Worm (Caenorhabditis elegans) whole organism, mixed stage, embryonic: ENCODE measurements around the gene cand-1.

Experiments used
- M03D4.4 ChIP-seq: sonication (generic microtip); optimal IDR thresholded peaks from 2 replicates; lab custom pipeline; 2017; ENCODE audit warnings: mild to moderate bottlenecking, missing genetic modification characterization, missing compliant biosample characterization
- bed-3 ChIP-seq: fragments of 200-800 bp; sonication (Bioruptor generic); optimal IDR thresholded peaks from 3 replicates; lab custom pipeline; 2018; ENCODE audit warnings: mild to moderate bottlenecking, missing genetic modification characterization, moderate library complexity, missing compliant biosample characterization
- blmp-1 ChIP-seq: fragments of 150-350 bp; optimal IDR thresholded peaks from 2 replicates; lab custom pipeline; 2014; ENCODE audit warnings: missing biosample characterization, missing genetic modification characterization
- ceh-39 ChIP-seq: fragments of 150-350 bp; optimal IDR thresholded peaks from 2 replicates; lab custom pipeline; 2014; ENCODE audit warnings: missing biosample characterization, missing genetic modification characterization
- ceh-43 ChIP-seq: fragments of 200-800 bp; sonication (Bioruptor generic); optimal IDR thresholded peaks from 2 replicates; lab custom pipeline; 2018; ENCODE audit warnings: mild to moderate bottlenecking, missing genetic modification characterization, moderate library complexity, missing compliant biosample characterization
- ceh-83 ChIP-seq: fragments of 200-800 bp; sonication (Bioruptor generic); optimal IDR thresholded peaks from 2 replicates; lab custom pipeline; 2018; ENCODE audit warnings: mild to moderate bottlenecking, missing genetic modification characterization, missing compliant biosample characterization
- ces-1 ChIP-seq: fragments of 150-350 bp; optimal IDR thresholded peaks from 2 replicates; lab custom pipeline; 2014; ENCODE audit warnings: missing biosample characterization, missing genetic modification reagents, missing genetic modification characterization
- cnd-1 ChIP-seq: fragments of 200-800 bp; sonication (Bioruptor generic); optimal IDR thresholded peaks from 2 replicates; lab custom pipeline; 2018; ENCODE audit warnings: mild to moderate bottlenecking, missing genetic modification characterization, missing compliant biosample characterization
- drap-1 ChIP-seq: fragments of 200-800 bp; sonication (Bioruptor generic); optimal IDR thresholded peaks from 3 replicates; lab custom pipeline; 2018; ENCODE audit warnings: mild to moderate bottlenecking, missing genetic modification characterization, missing compliant biosample characterization
- elt-1 ChIP-seq: sonication (generic microtip); optimal IDR thresholded peaks from 2 replicates; lab custom pipeline; 2017; ENCODE audit warnings: missing genetic modification characterization, mild to moderate bottlenecking, missing compliant biosample characterization, antibody characterized with exemption, moderate library complexity, borderline replicate concordance; ENCODE audit not compliant: insufficient read depth
- elt-3 ChIP-seq: fragments of 150-350 bp; optimal IDR thresholded peaks from 2 replicates; lab custom pipeline; 2014; ENCODE audit warnings: missing biosample characterization, missing genetic modification characterization
- flh-1 ChIP-seq: fragments of 200-800 bp; sonication (Bioruptor generic); optimal IDR thresholded peaks from 2 replicates; lab custom pipeline; 2018; ENCODE audit warnings: mild to moderate bottlenecking, missing genetic modification characterization, moderate library complexity, missing compliant biosample characterization
- ham-2 ChIP-seq: fragments of 200-800 bp; sonication (Bioruptor generic); optimal IDR thresholded peaks from 2 replicates; lab custom pipeline; 2018; ENCODE audit warnings: mild to moderate bottlenecking, missing genetic modification characterization, missing compliant biosample characterization
- hlh-1 ChIP-seq: fragments of 150-350 bp; optimal IDR thresholded peaks from 2 replicates; lab custom pipeline; 2014; ENCODE audit warnings: missing biosample characterization, missing genetic modification reagents, missing genetic modification characterization
- lin-13 ChIP-seq: fragments of 150-350 bp; optimal IDR thresholded peaks from 2 replicates; lab custom pipeline; 2014; ENCODE audit warnings: missing biosample characterization, missing genetic modification characterization
- lin-32 ChIP-seq: fragments of 200-800 bp; sonication (Bioruptor generic); optimal IDR thresholded peaks from 2 replicates; lab custom pipeline; 2018; ENCODE audit warnings: mild to moderate bottlenecking, missing genetic modification characterization, missing compliant biosample characterization
- lsy-2 ChIP-seq: fragments of 150-350 bp; optimal IDR thresholded peaks from 2 replicates; lab custom pipeline; 2014; ENCODE audit warnings: missing biosample characterization, missing genetic modification characterization
- mab-5 ChIP-seq: fragments of 150-350 bp; optimal IDR thresholded peaks from 2 replicates; lab custom pipeline; 2014; ENCODE audit warnings: missing biosample characterization, missing genetic modification characterization
- mep-1 ChIP-seq: fragments of 150-350 bp; optimal IDR thresholded peaks from 2 replicates; lab custom pipeline; 2017; ENCODE audit warnings: missing biosample characterization, missing genetic modification reagents, missing genetic modification characterization, inconsistent platforms
- mls-2 ChIP-seq: sonication (generic microtip); optimal IDR thresholded peaks from 2 replicates; lab custom pipeline; 2016; ENCODE audit warnings: mild to moderate bottlenecking, missing genetic modification characterization, moderate library complexity, missing compliant biosample characterization
- nhr-2 ChIP-seq: fragments of 150-350 bp; optimal IDR thresholded peaks from 2 replicates; lab custom pipeline; 2014; ENCODE audit warnings: missing biosample characterization, missing genetic modification characterization
- nhr-28 ChIP-seq: fragments of 150-350 bp; optimal IDR thresholded peaks from 2 replicates; lab custom pipeline; 2014; ENCODE audit warnings: missing biosample characterization, missing genetic modification characterization
- nhr-76 ChIP-seq: sonication (generic microtip); optimal IDR thresholded peaks from 2 replicates; lab custom pipeline; 2017; ENCODE audit warnings: missing biosample characterization, missing genetic modification characterization
- pha-4 ChIP-seq: fragments of 150-350 bp; optimal IDR thresholded peaks from 2 replicates; lab custom pipeline; 2018; ENCODE audit warnings: missing biosample characterization, missing genetic modification reagents, missing genetic modification characterization
- sem-2 ChIP-seq: fragments of 200-800 bp; sonication (Bioruptor generic); optimal IDR thresholded peaks from 2 replicates; lab custom pipeline; 2018; ENCODE audit warnings: mild to moderate bottlenecking, missing genetic modification characterization, missing compliant biosample characterization
- snpc-4 ChIP-seq: fragments of 150-350 bp; optimal IDR thresholded peaks from 2 replicates; lab custom pipeline; 2014; ENCODE audit warnings: missing biosample characterization, missing genetic modification characterization
- sptf-1 ChIP-seq: sonication (generic microtip); optimal IDR thresholded peaks from 2 replicates; lab custom pipeline; 2017; ENCODE audit warnings: mild to moderate bottlenecking, missing genetic modification characterization, moderate library complexity, missing compliant biosample characterization
- tbx-8 ChIP-seq: fragments of 200-800 bp; sonication (Bioruptor generic); optimal IDR thresholded peaks from 2 replicates; lab custom pipeline; 2018; ENCODE audit warnings: mild to moderate bottlenecking, missing genetic modification characterization, moderate library complexity, missing compliant biosample characterization
- unc-120 ChIP-seq: sonication (generic microtip); optimal IDR thresholded peaks from 2 replicates; lab custom pipeline; 2017; ENCODE audit warnings: missing genetic modification characterization, missing compliant biosample characterization; ENCODE audit not compliant: poor library complexity, severe bottlenecking
- unc-39 ChIP-seq: fragments of 150-350 bp; optimal IDR thresholded peaks from 2 replicates; lab custom pipeline; 2014; ENCODE audit warnings: missing biosample characterization, missing genetic modification characterization
- unc-62 ChIP-seq: fragments of 150-350 bp; optimal IDR thresholded peaks from 2 replicates; lab custom pipeline; 2014; ENCODE audit warnings: missing biosample characterization, missing genetic modification reagents, missing genetic modification characterization
- zip-8 ChIP-seq: fragments of 150-350 bp; optimal IDR thresholded peaks from 2 replicates; lab custom pipeline; 2014; ENCODE audit warnings: missing biosample characterization, missing genetic modification characterization
- ztf-11 ChIP-seq: fragments of 150-350 bp; optimal IDR thresholded peaks from 2 replicates; lab custom pipeline; 2014; ENCODE audit warnings: missing biosample characterization, missing genetic modification characterization

cand-1 gene

DNA sequence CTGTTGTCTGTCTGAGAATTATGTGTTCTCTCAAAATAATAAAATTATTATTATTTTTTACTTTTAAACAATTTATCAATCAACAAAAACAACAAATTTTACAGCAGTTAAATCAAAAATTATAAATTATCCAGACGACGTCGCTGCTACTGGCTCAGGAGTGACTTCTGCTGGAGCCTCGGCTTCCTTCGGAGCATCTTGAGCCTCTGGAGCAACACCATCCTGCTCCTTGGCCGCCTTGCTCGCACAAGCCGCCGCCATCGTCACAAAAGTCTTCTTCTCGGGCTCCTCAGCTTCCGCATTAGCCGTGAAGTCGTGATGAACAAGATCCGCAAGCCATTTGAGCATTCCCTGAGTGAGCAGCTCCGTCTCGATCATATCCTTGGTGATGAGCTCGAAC, 10.0 kb upstream of the cand-1 start:
- TF ChIP-seq nhr-76 (tag; lab: Kevin White, UChicago) (no peak), cnd-1 (tag; lab: Kevin White, UChicago) (no peak), bed-3 (GFP tag; lab: Kevin White, UChicago) (no peak)
- TF ChIP-seq, all 35 proteins: peak for 0

DNA sequence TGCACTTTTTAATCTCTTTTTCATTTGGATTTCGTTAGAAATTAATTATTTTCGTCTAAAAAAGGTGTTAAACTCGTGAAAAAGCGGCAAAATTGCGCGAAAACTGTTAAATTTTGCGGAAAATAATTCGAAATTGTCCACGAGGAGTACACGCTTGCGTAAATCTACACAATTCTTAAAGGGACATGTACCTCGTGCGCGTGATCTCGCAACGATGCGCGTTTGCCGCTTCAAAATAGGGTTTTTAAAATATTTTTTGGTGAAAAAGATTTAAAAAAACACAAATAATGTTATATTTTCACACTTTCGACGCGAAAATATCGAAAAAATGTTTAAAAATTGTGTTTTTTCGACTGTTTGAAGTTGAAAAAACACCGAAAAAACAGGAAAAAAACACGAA, 9.4 kb upstream of the cand-1 start:
- TF ChIP-seq ztf-11 (tag; lab: Kevin White, UChicago) = no peak
- no peak for TF ChIP-seq drap-1 (GFP tag; lab: Kevin White, UChicago)
- TF ChIP-seq hlh-1 = no peak
- no peak for TF ChIP-seq ham-2
- TF ChIP-seq ceh-39 = no peak
- no peak for TF ChIP-seq mab-5 (tag; lab: Kevin White, UChicago)
- no peak for TF ChIP-seq blmp-1 (tag; lab: Kevin White, UChicago)
- no peak for TF ChIP-seq unc-62 (GFP tag; lab: Kevin White, UChicago)
- TF ChIP-seq sem-2 = no peak
- TF ChIP-seq nhr-76 (tag; lab: Kevin White, UChicago) = no peak
- TF ChIP-seq flh-1 (GFP tag; lab: Kevin White, UChicago) = no peak
- TF ChIP-seq, all 35 proteins: peak for 0

- TF ChIP-seq M03D4.4 (tag; lab: Kevin White, UChicago) = no peak
- TF ChIP-seq lin-13 = no peak
- TF ChIP-seq zip-8 = no peak
- TF ChIP-seq unc-120 (tag; lab: Kevin White, UChicago) = no peak
- no peak for TF ChIP-seq unc-62 (GFP tag; lab: Kevin White, UChicago)
Measured at ce11 chrV:16794079-16794478, 8.6 kb upstream of the cand-1 start.

DNA sequence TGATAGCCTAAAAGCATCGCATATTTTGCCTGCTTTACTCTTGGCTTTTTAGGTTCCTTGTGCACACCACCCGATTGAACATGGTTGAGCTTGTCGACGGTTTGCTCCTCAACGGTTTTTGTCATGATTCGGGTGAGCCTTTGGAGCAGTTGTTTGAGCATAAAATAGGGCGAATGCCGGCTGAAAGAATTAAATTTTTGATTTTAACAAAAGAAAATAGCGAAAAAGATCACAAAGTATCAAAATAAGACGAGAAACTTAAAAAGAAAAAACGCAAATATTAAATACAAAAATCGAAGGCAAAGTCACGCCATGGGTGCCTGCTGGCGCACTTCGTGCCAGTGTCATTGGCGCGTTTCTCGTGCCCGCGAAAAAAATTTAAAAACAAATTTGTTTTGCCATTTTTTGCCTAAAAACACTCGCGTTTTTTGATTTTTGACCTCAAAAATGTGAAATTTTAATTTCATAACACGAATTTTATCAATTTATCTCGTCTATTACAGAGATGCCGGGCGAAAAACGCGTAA, 7.8 kb upstream of the cand-1 start, which contains the start of the genes ctps-1 and pus-1:
TSS of gene ctps-1 (plus strand) at position 51 of the 527 bp plus-strand sequence.
TSS of gene pus-1 (minus strand) at position 125 of the 527 bp plus-strand sequence.
- no peak for TF ChIP-seq unc-120 (tag; lab: Kevin White, UChicago)
- TF ChIP-seq ceh-43 (GFP tag; lab: Kevin White, UChicago) = no peak
- TF ChIP-seq elt-3 (tag; lab: Kevin White, UChicago) = no peak
- TF ChIP-seq mep-1 = peak; percentile 15
- TF ChIP-seq ceh-83 (GFP tag; lab: Kevin White, UChicago) = no peak
- no peak for TF ChIP-seq mls-2 (tag; lab: Kevin White, UChicago)
- TF ChIP-seq lsy-2 = peak; percentile 52
- TF ChIP-seq sptf-1 (tag; lab: Kevin White, UChicago) = no peak
- TF ChIP-seq tbx-8 (GFP tag; lab: Kevin White, UChicago) = no peak
- no peak for TF ChIP-seq M03D4.4 (tag; lab: Kevin White, UChicago)
- no peak for TF ChIP-seq ham-2
- TF ChIP-seq sem-2 = no peak
- TF ChIP-seq nhr-2 (tag; lab: Kevin White, UChicago) = no peak
- no peak for TF ChIP-seq hlh-1
- peak; percentile 47 for TF ChIP-seq pha-4
- TF ChIP-seq ces-1 (GFP tag; lab: Kevin White, UChicago) = peak; percentile 23
- TF ChIP-seq mab-5 (tag; lab: Kevin White, UChicago) = no peak
- TF ChIP-seq unc-62 (GFP tag; lab: Kevin White, UChicago) = no peak
- TF ChIP-seq drap-1 (GFP tag; lab: Kevin White, UChicago) = peak; percentile 30
- no peak for TF ChIP-seq lin-32 (GFP tag; lab: Kevin White, UChicago)
- TF ChIP-seq nhr-28 (tag; lab: Kevin White, UChicago) = no peak
- no peak for TF ChIP-seq snpc-4 (tag; lab: Kevin White, UChicago)
- no peak for TF ChIP-seq zip-8
- no peak for TF ChIP-seq ceh-39
- no peak for TF ChIP-seq unc-39
- TF ChIP-seq lin-13 = peak; percentile 65

ce11 chrV:16800484-16800883, 2.2 kb upstream of the cand-1 start:
- TF ChIP-seq ceh-39 (peak; percentile 62), unc-62 (GFP tag; lab: Kevin White, UChicago) (no peak), elt-1 (tag; lab: Kevin White, UChicago) (no peak), zip-8 (peak; percentile 10)
